Fruit fly (Drosophila melanogaster) whole organism, embryonic: ENCODE data around the gene Cdc37.

Experiments
- ATbp ChIP-seq: fragments of 200-800 bp; sonication (Bioruptor generic); optimal IDR thresholded peaks from 2 replicates; lab custom pipeline; 2017; ENCODE audit warnings: missing biosample characterization, mild to moderate bottlenecking, missing genetic modification characterization, missing genetic modification reagents
- Ada2b ChIP-seq: fragments of 200-800 bp; sonication (Bioruptor generic); IDR thresholded peaks from 2 replicates; pipeline ENCODE4 v1.3.6; 2022; ENCODE audit warnings: missing biosample characterization, missing genetic modification characterization
- CG12744 ChIP-seq: fragments of 200-800 bp; sonication (Bioruptor generic); optimal IDR thresholded peaks from 2 replicates; lab custom pipeline; 2016; ENCODE audit warnings: missing biosample characterization, missing genetic modification characterization
- CG13775 ChIP-seq: fragments of 200-800 bp; sonication (Bioruptor generic); optimal IDR thresholded peaks from 3 replicates; lab custom pipeline; 2017; ENCODE audit warnings: missing biosample characterization, mild to moderate bottlenecking, missing genetic modification characterization
- CG15073 ChIP-seq: fragments of 200-800 bp; sonication (Bioruptor generic); optimal IDR thresholded peaks from 2 replicates; lab custom pipeline; 2016; ENCODE audit warnings: missing biosample characterization, missing genetic modification characterization
- CG1647 ChIP-seq: fragments of 200-800 bp; sonication (Bioruptor generic); optimal IDR thresholded peaks from 3 replicates; lab custom pipeline; 2016; ENCODE audit warnings: missing biosample characterization, missing genetic modification characterization
- CG16813 ChIP-seq: fragments of 200-800 bp; sonication (Bioruptor generic); IDR thresholded peaks from 3 replicates; pipeline ENCODE4 v1.3.6; 2022; ENCODE audit warnings: missing biosample characterization, missing genetic modification characterization; ENCODE audit not compliant: partially characterized antibody
- CG17359 ChIP-seq: fragments of 200-800 bp; sonication (Bioruptor generic); optimal IDR thresholded peaks from 3 replicates; lab custom pipeline; 2018; ENCODE audit warnings: missing biosample characterization, mild to moderate bottlenecking, missing genetic modification characterization, moderate library complexity
- CG18476 ChIP-seq: fragments of 200-800 bp; sonication (Bioruptor generic); optimal IDR thresholded peaks from 2 replicates; lab custom pipeline; 2016; ENCODE audit warnings: missing biosample characterization, mild to moderate bottlenecking, missing genetic modification characterization
- CG18619 ChIP-seq: fragments of 200-800 bp; sonication (Bioruptor generic); optimal IDR thresholded peaks from 3 replicates; lab custom pipeline; 2017; ENCODE audit warnings: missing biosample characterization, mild to moderate bottlenecking, missing genetic modification characterization
- CG2678 ChIP-seq: fragments of 200-800 bp; sonication (Bioruptor generic); optimal IDR thresholded peaks from 3 replicates; lab custom pipeline; 2019; ENCODE audit warnings: missing biosample characterization, mild to moderate bottlenecking, missing genetic modification characterization, moderate library complexity
- CG33213 ChIP-seq: fragments of 200-800 bp; sonication (Bioruptor generic); optimal IDR thresholded peaks from 3 replicates; lab custom pipeline; 2016; ENCODE audit warnings: missing biosample characterization, missing genetic modification characterization
- CG34376 ChIP-seq: fragments of 200-800 bp; sonication (Bioruptor generic); optimal IDR thresholded peaks from 2 replicates; lab custom pipeline; 2018; ENCODE audit warnings: missing biosample characterization, mild to moderate bottlenecking, missing genetic modification characterization
- CG42726 ChIP-seq: fragments of 200-800 bp; sonication (Bioruptor generic); IDR thresholded peaks from 2 replicates; pipeline ENCODE4 v1.3.6; 2022; ENCODE audit warnings: missing biosample characterization, missing genetic modification characterization; ENCODE audit not compliant: partially characterized antibody
- CG4854 ChIP-seq: fragments of 200-800 bp; sonication (Bioruptor generic); optimal IDR thresholded peaks from 2 replicates; lab custom pipeline; 2016; ENCODE audit warnings: missing biosample characterization, missing genetic modification characterization, inconsistent platforms
- CG6654 ChIP-seq: fragments of 200-800 bp; sonication (Bioruptor generic); optimal IDR thresholded peaks from 2 replicates; lab custom pipeline; 2017; ENCODE audit warnings: missing biosample characterization, mild to moderate bottlenecking, missing genetic modification characterization
- CG6765 ChIP-seq: fragments of 200-800 bp; sonication (Bioruptor generic); optimal IDR thresholded peaks from 3 replicates; lab custom pipeline; 2017; ENCODE audit warnings: missing biosample characterization, mild to moderate bottlenecking, missing genetic modification characterization
- CG8089 ChIP-seq: fragments of 200-800 bp; sonication (Bioruptor generic); optimal IDR thresholded peaks from 3 replicates; lab custom pipeline; 2016; ENCODE audit warnings: missing biosample characterization, missing genetic modification characterization
- CG8281 ChIP-seq: fragments of 200-800 bp; sonication (Bioruptor generic); optimal IDR thresholded peaks from 2 replicates; lab custom pipeline; 2018; ENCODE audit warnings: missing biosample characterization, mild to moderate bottlenecking, missing genetic modification characterization, moderate library complexity
- CG8765 ChIP-seq: fragments of 200-800 bp; sonication (Bioruptor generic); IDR thresholded peaks from 2 replicates; pipeline ENCODE4 v1.3.6; 2022; ENCODE audit warnings: missing biosample characterization, missing genetic modification characterization
- D ChIP-seq, 2 experiments: fragments of 200-800 bp in 1 of 2; fragments of >200 bp in 1 of 2; sonication (Bioruptor generic) in 1 of 2; optimal IDR thresholded peaks; 2 replicates in 1 of 2; 3 replicates in 1 of 2; lab custom pipeline; 2017; ENCODE audit warnings: mild to moderate bottlenecking in 1 of 2, missing biosample characterization in 1 of 2, missing genetic modification characterization in 1 of 2, missing genetic modification reagents in 1 of 2
- Dref ChIP-seq: fragments of 200-800 bp; sonication (Bioruptor generic); IDR thresholded peaks from 2 replicates; pipeline ENCODE4 v1.3.6; 2022; ENCODE audit warnings: missing biosample characterization, missing genetic modification characterization
- Fer1 ChIP-seq: fragments of 200-800 bp; sonication (Bioruptor generic); optimal IDR thresholded peaks from 2 replicates; lab custom pipeline; 2017; ENCODE audit warnings: missing biosample characterization, mild to moderate bottlenecking, missing genetic modification characterization
- GATAe ChIP-seq: fragments of 200-800 bp; sonication (Bioruptor generic); conservative IDR thresholded peaks from 2 replicates; pipeline ENCODE4 v1.3.6; 2022; ENCODE audit warnings: missing biosample characterization, missing genetic modification characterization
- Gsc ChIP-seq: fragments of 200-800 bp; sonication (Bioruptor generic); IDR thresholded peaks from 2 replicates; pipeline ENCODE4 v1.3.6; 2022; ENCODE audit warnings: missing biosample characterization, missing genetic modification characterization
- HLH4C ChIP-seq: fragments of 200-800 bp; sonication (Bioruptor generic); IDR thresholded peaks from 3 replicates; pipeline ENCODE4 v1.3.6; 2022; ENCODE audit warnings: missing biosample characterization, missing genetic modification characterization; ENCODE audit not compliant: partially characterized antibody
- HLH54F ChIP-seq: fragments of 200-800 bp; sonication (Bioruptor generic); optimal IDR thresholded peaks from 3 replicates; lab custom pipeline; 2016; ENCODE audit warnings: missing biosample characterization, missing genetic modification characterization
- Lim3 ChIP-seq: fragments of 200-800 bp; sonication (Bioruptor generic); IDR thresholded peaks from 2 replicates; pipeline ENCODE4 v1.3.6; 2022; ENCODE audit warnings: missing biosample characterization, missing genetic modification characterization
- Mad ChIP-seq: fragments of 200-800 bp; sonication (Bioruptor generic); optimal IDR thresholded peaks from 2 replicates; lab custom pipeline; 2016; ENCODE audit warnings: missing biosample characterization, missing genetic modification characterization
- Med ChIP-seq: fragments of 200-800 bp; sonication (Bioruptor generic); peaks from one replicate; lab custom pipeline; 2016; ENCODE audit warnings: missing biosample characterization, missing genetic modification characterization, mild to moderate bottlenecking, inconsistent platforms, moderate library complexity
- NC2β ChIP-seq: fragments of 200-800 bp; sonication (Bioruptor generic); optimal IDR thresholded peaks from 2 replicates; lab custom pipeline; 2016; ENCODE audit warnings: missing biosample characterization, missing genetic modification characterization
- Side ChIP-seq: fragments of 200-800 bp; sonication (Bioruptor generic); optimal IDR thresholded peaks from 2 replicates; lab custom pipeline; 2016; ENCODE audit warnings: missing biosample characterization, missing genetic modification characterization
- Spps ChIP-seq: fragments of 200-800 bp; sonication (Bioruptor generic); optimal IDR thresholded peaks from 2 replicates; lab custom pipeline; 2018; ENCODE audit warnings: missing biosample characterization, mild to moderate bottlenecking, missing genetic modification characterization
- TFAM ChIP-seq: fragments of 200-800 bp; sonication (Bioruptor generic); optimal IDR thresholded peaks from 2 replicates; lab custom pipeline; 2017; ENCODE audit warnings: missing biosample characterization, missing genetic modification characterization, inconsistent platforms
- bsh ChIP-seq, 2 experiments: fragments of 200-800 bp; sonication (Bioruptor generic); optimal IDR thresholded peaks; 2 replicates each; lab custom pipeline; 2017 to 2018; ENCODE audit warnings: mild to moderate bottlenecking in 2 of 2, missing biosample characterization in 2 of 2, missing genetic modification characterization in 2 of 2, moderate library complexity in 1 of 2
- cas ChIP-seq: fragments of 200-800 bp; sonication (Bioruptor generic); IDR thresholded peaks from 2 replicates; pipeline ENCODE4 v1.3.6; 2022; ENCODE audit warnings: missing biosample characterization, missing genetic modification characterization
- chinmo ChIP-seq: fragments of 200-800 bp; sonication (Bioruptor generic); IDR thresholded peaks from 4 replicates; pipeline ENCODE4 v1.3.6; 2022; ENCODE audit warnings: missing biosample characterization, missing genetic modification characterization; ENCODE audit not compliant: partially characterized antibody
- dan ChIP-seq: fragments of 200-800 bp; sonication (Bioruptor generic); IDR thresholded peaks from 2 replicates; pipeline ENCODE4 v1.3.6; 2022; ENCODE audit warnings: missing biosample characterization, missing genetic modification characterization
- fd3F ChIP-seq: fragments of 200-800 bp; sonication (Bioruptor generic); optimal IDR thresholded peaks from 2 replicates; lab custom pipeline; 2018; ENCODE audit warnings: missing biosample characterization, mild to moderate bottlenecking, missing genetic modification characterization, moderate library complexity
- her ChIP-seq: fragments of 200-800 bp; sonication (Bioruptor generic); optimal IDR thresholded peaks from 2 replicates; lab custom pipeline; 2016; ENCODE audit warnings: missing biosample characterization, missing genetic modification characterization
- nau ChIP-seq: fragments of 200-800 bp; sonication (Bioruptor generic); optimal IDR thresholded peaks from 3 replicates; lab custom pipeline; 2017; ENCODE audit warnings: missing biosample characterization, mild to moderate bottlenecking, missing genetic modification characterization, missing genetic modification reagents
- pb ChIP-seq: fragments of 200-800 bp; sonication (Bioruptor generic); optimal IDR thresholded peaks from 3 replicates; lab custom pipeline; 2016; ENCODE audit warnings: missing biosample characterization, missing genetic modification characterization
- phol ChIP-seq: fragments of 200-800 bp; sonication (Bioruptor generic); optimal IDR thresholded peaks from 3 replicates; lab custom pipeline; 2018; ENCODE audit warnings: missing biosample characterization, mild to moderate bottlenecking, missing genetic modification characterization, moderate library complexity
- pros ChIP-seq: fragments of 200-800 bp; sonication (Bioruptor generic); optimal IDR thresholded peaks from 3 replicates; lab custom pipeline; 2019; ENCODE audit warnings: missing biosample characterization, mild to moderate bottlenecking, missing genetic modification characterization, moderate library complexity
- rib ChIP-seq: fragments of 200-800 bp; sonication (Bioruptor generic); IDR thresholded peaks from 2 replicates; pipeline ENCODE4 v1.3.6; 2022; ENCODE audit warnings: missing biosample characterization, missing genetic modification characterization
- sob ChIP-seq: fragments of 200-800 bp; sonication (Bioruptor generic); IDR thresholded peaks from 2 replicates; pipeline ENCODE4 v1.3.6; 2022; ENCODE audit warnings: missing biosample characterization, missing genetic modification characterization
- ssp ChIP-seq: fragments of 200-800 bp; sonication (Bioruptor generic); IDR thresholded peaks from 2 replicates; pipeline ENCODE4 v1.3.6; 2022; ENCODE audit warnings: missing biosample characterization, missing genetic modification characterization
- trem ChIP-seq: fragments of 200-800 bp; optimal IDR thresholded peaks from 3 replicates; lab custom pipeline; 2019; ENCODE audit warnings: missing biosample characterization, mild to moderate bottlenecking, missing genetic modification characterization, moderate library complexity
- zen2 ChIP-seq: fragments of 200-800 bp; sonication (Bioruptor generic); IDR thresholded peaks from 3 replicates; pipeline ENCODE4 v1.3.6; 2022; ENCODE audit warnings: missing biosample characterization, missing genetic modification characterization; ENCODE audit not compliant: partially characterized antibody
- zfh2 ChIP-seq: fragments of 200-800 bp; sonication (Bioruptor generic); optimal IDR thresholded peaks from 2 replicates; lab custom pipeline; 2016; ENCODE audit warnings: missing biosample characterization, missing genetic modification characterization

The Cdc37 gene

dm6 chr3L:1808631-1809030 lies 13.4 kb downstream of the Cdc37 start (continued):
- peak; percentile 59 for TF ChIP-seq Spps (tag; lab: Kevin White, UChicago)
- TF ChIP-seq dan (GFP tag; lab: Robert Waterston, UW) = no peak
- peak; percentile 76 for TF ChIP-seq Mad (GFP tag; lab: Kevin White, UChicago)
- peak; percentile 87 for TF ChIP-seq rib (GFP tag; lab: Robert Waterston, UW)
- peak; percentile 70 for TF ChIP-seq NC2β (GFP tag; lab: Kevin White, UChicago)
- TF ChIP-seq CG16813 (GFP tag; lab: Robert Waterston, UW) = no peak
- peak; percentile 94 for TF ChIP-seq sob (GFP tag; lab: Robert Waterston, UW)
- TF ChIP-seq pb (GFP tag; lab: Kevin White, UChicago) = peak; percentile 85
- TF ChIP-seq CG13775 = peak; percentile 74
- peak; percentile 87 for TF ChIP-seq CG33213
- TF ChIP-seq Med (GFP tag; lab: Kevin White, UChicago) = peak; percentile 99
- TF ChIP-seq CG12744 (GFP tag; lab: Kevin White, UChicago) = peak; percentile 84
- TF ChIP-seq TFAM (GFP tag; lab: Kevin White, UChicago) = peak; percentile 26
- TF ChIP-seq trem (tag; lab: Kevin White, UChicago) = peak; percentile 44
- peak; percentile 82 for TF ChIP-seq ssp (GFP tag; lab: Robert Waterston, UW)
- TF ChIP-seq chinmo (GFP tag; lab: Robert Waterston, UW) = 0 out of 4 replicates have a peak, but pooled peaks have one; percentile 20
- TF ChIP-seq CG4854 = peak; percentile 81
- TF ChIP-seq Gsc (GFP tag; lab: Robert Waterston, UW) = peak; percentile 78
- peak; percentile 91 for TF ChIP-seq CG17359 (tag; lab: Kevin White, UChicago)
- peak; percentile 82 for TF ChIP-seq CG18619 (GFP tag; lab: Kevin White, UChicago)
- TF ChIP-seq zfh2 (GFP tag; lab: Kevin White, UChicago) = peak; percentile 77
- no peak for TF ChIP-seq HLH4C (GFP tag; lab: Robert Waterston, UW)
- peak; percentile 84 for TF ChIP-seq CG8089 (GFP tag; lab: Kevin White, UChicago)
- TF ChIP-seq bsh (GFP tag; optimal IDR thresholded peaks at IDR 0.05; lab: Kevin White, UChicago) = peak; percentile 59 to 86
- TF ChIP-seq HLH54F = peak; percentile 88
- TF ChIP-seq pros (GFP tag; lab: Kevin White, UChicago) = no peak
- TF ChIP-seq Dref (GFP tag; lab: Robert Waterston, UW) = no peak
- TF ChIP-seq fd3F (GFP tag; lab: Kevin White, UChicago) = peak; percentile 91
- peak; percentile 83 for TF ChIP-seq ATbp (GFP tag; lab: Kevin White, UChicago)
- TF ChIP-seq CG8281 (tag; lab: Kevin White, UChicago) = peak; percentile 64
- no peak for TF ChIP-seq CG42726
- no peak for TF ChIP-seq zen2
- TF ChIP-seq GATAe (GFP tag; lab: Robert Waterston, UW) = peak; percentile 67; the same call in 1 of the 2 replicates
- TF ChIP-seq cas (GFP tag; lab: Robert Waterston, UW) = peak; percentile 83
- TF ChIP-seq CG1647 = peak; percentile 89
- peak; percentile 56 for TF ChIP-seq CG34376
- TF ChIP-seq CG15073 (GFP tag; lab: Kevin White, UChicago) = peak; percentile 28
- TF ChIP-seq nau (GFP tag; lab: Kevin White, UChicago) = no peak
- peak; percentile 93 for TF ChIP-seq her (GFP tag; lab: Kevin White, UChicago)
- TF ChIP-seq CG6765 (GFP tag; lab: Kevin White, UChicago) = peak; percentile 72
- TF ChIP-seq Side = peak; percentile 88
- TF ChIP-seq CG2678 (tag; lab: Kevin White, UChicago) = peak; percentile 92
- peak; percentile 30; the same call in 1 of the 2 replicates for TF ChIP-seq CG8765 (GFP tag; lab: Robert Waterston, UW)
- TF ChIP-seq D (optimal IDR thresholded peaks at IDR 0.05; lab: Kevin White, UChicago) = no peak
- TF ChIP-seq D (GFP tag; optimal IDR thresholded peaks at IDR 0.05; lab: Kevin White, UChicago) = peak; percentile 68
- TF ChIP-seq CG18476 = peak; percentile 74
- peak; percentile 31 for TF ChIP-seq CG6654
- TF ChIP-seq Fer1 (GFP tag; lab: Kevin White, UChicago) = peak; percentile 88
- peak; percentile 53 for TF ChIP-seq Lim3 (GFP tag; lab: Robert Waterston, UW)
- peak; percentile 94 for TF ChIP-seq Ada2b (GFP tag; lab: Robert Waterston, UW)
- TF ChIP-seq phol (tag; lab: Kevin White, UChicago) = peak; percentile 83
